Worm (Caenorhabditis elegans) whole organism, L4 larva: ENCODE results near the gene bris-1.

Source experiments
- aly-2 ChIP-seq: sonication (generic microtip); optimal IDR thresholded peaks from 2 replicates; lab custom pipeline; 2018; ENCODE audit warnings: missing biosample characterization, missing genetic modification characterization
- gei-8 ChIP-seq: fragments of 200-800 bp; sonication (Bioruptor generic); optimal IDR thresholded peaks from 2 replicates; lab custom pipeline; 2018; ENCODE audit warnings: mild to moderate bottlenecking, missing genetic modification characterization, missing compliant biosample characterization
- jun-1 ChIP-seq: fragments of 150-350 bp; optimal IDR thresholded peaks from 2 replicates; lab custom pipeline; 2014; ENCODE audit warnings: missing biosample characterization, missing genetic modification reagents, missing genetic modification characterization
- lin-15B ChIP-seq: fragments of 150-350 bp; sonication (generic microtip); optimal IDR thresholded peaks from 3 replicates; lab custom pipeline; 2014; ENCODE audit warnings: missing biosample characterization, missing genetic modification characterization
- mdt-29 ChIP-seq: fragments of 200-800 bp; sonication (Bioruptor generic); IDR thresholded peaks from 2 replicates; pipeline ENCODE4 v1.3.6; 2022; ENCODE audit warnings: missing genetic modification reagents, missing genetic modification characterization, missing compliant biosample characterization
- nhr-10 ChIP-seq: fragments of 150-350 bp; optimal IDR thresholded peaks from 2 replicates; lab custom pipeline; 2014; ENCODE audit warnings: missing biosample characterization, missing genetic modification characterization
- nhr-48 ChIP-seq: sonication (generic microtip); optimal IDR thresholded peaks from 2 replicates; lab custom pipeline; 2016; ENCODE audit warnings: mild to moderate bottlenecking, missing genetic modification characterization, missing compliant biosample characterization
- nhr-77 ChIP-seq: fragments of 150-350 bp; optimal IDR thresholded peaks from 2 replicates; lab custom pipeline; 2014; ENCODE audit warnings: missing biosample characterization, missing genetic modification characterization
- tra-1 ChIP-seq: fragments of 200-800 bp; sonication (Bioruptor generic); IDR thresholded peaks from 2 replicates; pipeline ENCODE4 v1.3.6; 2022; ENCODE audit warnings: missing genetic modification reagents, missing genetic modification characterization, missing compliant biosample characterization
- unc-62 ChIP-seq, 3 experiments: fragments of 150-350 bp in 1 of 3; sonication (generic microtip); optimal IDR thresholded peaks in 2 of 3; peaks in 1 of 3; 1 replicate in 1 of 3; 2 replicates in 2 of 3; lab custom pipeline; 2014 to 2017; ENCODE audit warnings: missing biosample characterization in 3 of 3, missing genetic modification characterization in 3 of 3, missing genetic modification reagents in 3 of 3, missing genotype in 1 of 3

- no peak for TF ChIP-seq tra-1 (GFP tag; lab: Robert Waterston, UW)
- no peak for TF ChIP-seq aly-2 (tag; lab: Kevin White, UChicago)
- TF ChIP-seq nhr-77 (tag; lab: Kevin White, UChicago), result no peak
- no peak for TF ChIP-seq unc-62 (GFP tag; optimal IDR thresholded peaks at IDR 0.05 in 1 of 2; lab: Kevin White, UChicago)
- no peak for TF ChIP-seq unc-62 (tag; optimal IDR thresholded peaks at IDR 0.05; lab: Kevin White, UChicago)
- no peak for TF ChIP-seq lin-15B (tag; lab: Kevin White, UChicago)
- TF ChIP-seq mdt-29 (GFP tag; lab: Robert Waterston, UW), result no peak
- TF ChIP-seq jun-1 (tag; lab: Kevin White, UChicago), result no peak
- no peak for TF ChIP-seq gei-8 (GFP tag; lab: Kevin White, UChicago)
- no peak for TF ChIP-seq nhr-48 (tag; lab: Kevin White, UChicago)
- no peak for TF ChIP-seq nhr-10 (tag; lab: Kevin White, UChicago)
Observed at ce11 chrIV:3765457-3765856, 53.7 kb downstream of the bris-1 start.
